Worm (Caenorhabditis elegans): ENCODE results near the gene Y55F3AM.9.

- TF ChIP-seq him-1 (tag; optimal IDR thresholded peaks at IDR 0.05): no peak
- no peak for TF ChIP-seq dao-5 (tag; optimal IDR thresholded peaks at IDR 0.05)
These were observed 10.6 kb downstream of the Y55F3AM.9 start, which contains the start of gene Y55F3AM.5 for ce11 chrIV:998914-999313.
